Worm (Caenorhabditis elegans): ENCODE data around the gene B0554.7.

The B0554.7 gene

ce11 chrV:440923-441322, at the start of gene B0554.7:
Gene B0554.7, minus strand, starts transcription at chrV:441023.
- TF ChIP-seq cebp-1 (GFP tag; IDR thresholded peaks at IDR 0.05) (no peak), cebp-1 (tag; optimal IDR thresholded peaks at IDR 0.05) (no peak), pbrm-1 (GFP tag; IDR thresholded peaks at IDR 0.05) (no peak), Y53G8AR.9 (GFP tag; conservative IDR thresholded peaks at IDR 0.05) (no peak), die-1 (tag; optimal IDR thresholded peaks at IDR 0.05) (no peak), ceh-91 (GFP tag; IDR thresholded peaks at IDR 0.05) (no peak), snpc-4 (GFP tag; optimal IDR thresholded peaks at IDR 0.05) (no peak), snpc-4 (tag; optimal IDR thresholded peaks at IDR 0.05) (no peak), somi-1 (GFP tag; optimal IDR thresholded peaks at IDR 0.05) (no peak), lin-54 (GFP tag; optimal IDR thresholded peaks at IDR 0.05) (no peak), let-526 (GFP tag; IDR thresholded peaks at IDR 0.05) (no peak), B0035.1 (tag; optimal IDR thresholded peaks at IDR 0.05) (no peak), rec-8 (tag; optimal IDR thresholded peaks at IDR 0.05) (no peak), pha-4 (tag; optimal IDR thresholded peaks at IDR 0.05) (no peak), sea-2 (GFP tag; IDR thresholded peaks at IDR 0.05) (no peak)

ce11 chrV:489320-489719, 48.5 kb upstream of the B0554.7 start, which contains the start of gene nhr-106:
Gene nhr-106, plus strand, starts transcription at chrV:489620.
- no peak for TF ChIP-seq lsl-1 (GFP tag; optimal IDR thresholded peaks at IDR 0.05)
- TF ChIP-seq nhr-80 (tag; optimal IDR thresholded peaks at IDR 0.05), result peak; percentile 27

ce11 chrV:487980-488379, 47.2 kb upstream of the B0554.7 start:
- TF ChIP-seq zfh-2 (GFP tag; conservative IDR thresholded peaks at IDR 0.05) (peak; percentile 58), F39B2.1 (GFP tag; IDR thresholded peaks at IDR 0.05) (no peak), snpc-1.3 (tag; optimal IDR thresholded peaks at IDR 0.05; ENCODE audit: insufficient read depth) (no peak), snpc-4 (GFP tag; optimal IDR thresholded peaks at IDR 0.05) (no peak), snpc-4 (tag; optimal IDR thresholded peaks at IDR 0.05) (peak in 2 of 4 experiments; percentile 57 to 72), hmg-1.2 (GFP tag; IDR thresholded peaks at IDR 0.05) (peak; percentile 13; the same call in 1 of the 2 replicates), atf-7 (tag; optimal IDR thresholded peaks at IDR 0.05) (no peak), ztf-3 (GFP tag; optimal IDR thresholded peaks at IDR 0.05) (no peak)

- TF ChIP-seq nfyb-1 (GFP tag; IDR thresholded peaks at IDR 0.05), result no peak
- no peak for TF ChIP-seq lin-35 (GFP tag; optimal IDR thresholded peaks at IDR 0.05)
- no peak for TF ChIP-seq zim-3 (tag; optimal IDR thresholded peaks at IDR 0.05)
These were observed 45.9 kb upstream of the B0554.7 start, which contains the start of gene nhr-211 for ce11 chrV:486684-487083. Gene nhr-211, plus strand, starts transcription at chrV:486984.

- no peak for TF ChIP-seq snpc-4 (GFP tag; optimal IDR thresholded peaks at IDR 0.05)
- TF ChIP-seq snpc-4 (tag; optimal IDR thresholded peaks at IDR 0.05), result peak in 2 of 4 experiments; percentile 53 to 77
- TF ChIP-seq nhr-80 (tag; optimal IDR thresholded peaks at IDR 0.05), result peak; percentile 4
- peak; percentile 11; the same call in 1 of the 2 replicates for TF ChIP-seq hmg-1.2 (GFP tag; IDR thresholded peaks at IDR 0.05)
- no peak for TF ChIP-seq cebp-2 (GFP tag; IDR thresholded peaks at IDR 0.05)
- TF ChIP-seq pha-4 (tag; optimal IDR thresholded peaks at IDR 0.05), result no peak
- TF ChIP-seq rpc-1 (optimal IDR thresholded peaks at IDR 0.05), result no peak
- TF ChIP-seq rpc-1 (tag; optimal IDR thresholded peaks at IDR 0.05), result peak; percentile 17
- TF ChIP-seq athp-1 (tag; optimal IDR thresholded peaks at IDR 0.05), result no peak
These were observed 43.6 kb upstream of the B0554.7 start, which contains the start of gene nhr-212 for ce11 chrV:484285-484890. Gene nhr-212, plus strand, starts transcription at chrV:484857.

All from whole organism, young adult.